Worm (Caenorhabditis elegans) whole organism, mixed stage, embryonic: Measurements from ENCODE around the gene pha-4.

Source experiments
- M03D4.4 ChIP-seq: sonication (generic microtip); optimal IDR thresholded peaks from 2 replicates; lab custom pipeline; 2017; ENCODE audit warnings: mild to moderate bottlenecking, missing genetic modification characterization, missing compliant biosample characterization
- bed-3 ChIP-seq: fragments of 200-800 bp; sonication (Bioruptor generic); optimal IDR thresholded peaks from 3 replicates; lab custom pipeline; 2018; ENCODE audit warnings: mild to moderate bottlenecking, missing genetic modification characterization, moderate library complexity, missing compliant biosample characterization
- blmp-1 ChIP-seq: fragments of 150-350 bp; optimal IDR thresholded peaks from 2 replicates; lab custom pipeline; 2014; ENCODE audit warnings: missing biosample characterization, missing genetic modification characterization
- ceh-43 ChIP-seq: fragments of 200-800 bp; sonication (Bioruptor generic); optimal IDR thresholded peaks from 2 replicates; lab custom pipeline; 2018; ENCODE audit warnings: mild to moderate bottlenecking, missing genetic modification characterization, moderate library complexity, missing compliant biosample characterization
- ceh-83 ChIP-seq: fragments of 200-800 bp; sonication (Bioruptor generic); optimal IDR thresholded peaks from 2 replicates; lab custom pipeline; 2018; ENCODE audit warnings: mild to moderate bottlenecking, missing genetic modification characterization, missing compliant biosample characterization
- ces-1 ChIP-seq: fragments of 150-350 bp; optimal IDR thresholded peaks from 2 replicates; lab custom pipeline; 2014; ENCODE audit warnings: missing biosample characterization, missing genetic modification reagents, missing genetic modification characterization
- elt-1 ChIP-seq: sonication (generic microtip); optimal IDR thresholded peaks from 2 replicates; lab custom pipeline; 2017; ENCODE audit warnings: missing genetic modification characterization, mild to moderate bottlenecking, missing compliant biosample characterization, antibody characterized with exemption, moderate library complexity, borderline replicate concordance; ENCODE audit not compliant: insufficient read depth
- elt-3 ChIP-seq: fragments of 150-350 bp; optimal IDR thresholded peaks from 2 replicates; lab custom pipeline; 2014; ENCODE audit warnings: missing biosample characterization, missing genetic modification characterization
- flh-1 ChIP-seq: fragments of 200-800 bp; sonication (Bioruptor generic); optimal IDR thresholded peaks from 2 replicates; lab custom pipeline; 2018; ENCODE audit warnings: mild to moderate bottlenecking, missing genetic modification characterization, moderate library complexity, missing compliant biosample characterization
- ham-2 ChIP-seq: fragments of 200-800 bp; sonication (Bioruptor generic); optimal IDR thresholded peaks from 2 replicates; lab custom pipeline; 2018; ENCODE audit warnings: mild to moderate bottlenecking, missing genetic modification characterization, missing compliant biosample characterization
- lin-13 ChIP-seq: fragments of 150-350 bp; optimal IDR thresholded peaks from 2 replicates; lab custom pipeline; 2014; ENCODE audit warnings: missing biosample characterization, missing genetic modification characterization
- lin-32 ChIP-seq: fragments of 200-800 bp; sonication (Bioruptor generic); optimal IDR thresholded peaks from 2 replicates; lab custom pipeline; 2018; ENCODE audit warnings: mild to moderate bottlenecking, missing genetic modification characterization, missing compliant biosample characterization
- lsy-2 ChIP-seq: fragments of 150-350 bp; optimal IDR thresholded peaks from 2 replicates; lab custom pipeline; 2014; ENCODE audit warnings: missing biosample characterization, missing genetic modification characterization
- mab-5 ChIP-seq: fragments of 150-350 bp; optimal IDR thresholded peaks from 2 replicates; lab custom pipeline; 2014; ENCODE audit warnings: missing biosample characterization, missing genetic modification characterization
- mep-1 ChIP-seq: fragments of 150-350 bp; optimal IDR thresholded peaks from 2 replicates; lab custom pipeline; 2017; ENCODE audit warnings: missing biosample characterization, missing genetic modification reagents, missing genetic modification characterization, inconsistent platforms
- nhr-12 ChIP-seq: fragments of 150-350 bp; optimal IDR thresholded peaks from 2 replicates; lab custom pipeline; 2014; ENCODE audit warnings: missing biosample characterization, missing genetic modification characterization
- nhr-2 ChIP-seq: fragments of 150-350 bp; optimal IDR thresholded peaks from 2 replicates; lab custom pipeline; 2014; ENCODE audit warnings: missing biosample characterization, missing genetic modification characterization
- nhr-237 ChIP-seq: fragments of 150-350 bp; optimal IDR thresholded peaks from 2 replicates; lab custom pipeline; 2014; ENCODE audit warnings: missing biosample characterization, missing genetic modification characterization
- nhr-28 ChIP-seq: fragments of 150-350 bp; optimal IDR thresholded peaks from 2 replicates; lab custom pipeline; 2014; ENCODE audit warnings: missing biosample characterization, missing genetic modification characterization
- nhr-76 ChIP-seq: sonication (generic microtip); optimal IDR thresholded peaks from 2 replicates; lab custom pipeline; 2017; ENCODE audit warnings: missing biosample characterization, missing genetic modification characterization
- pha-4 ChIP-seq: fragments of 150-350 bp; optimal IDR thresholded peaks from 2 replicates; lab custom pipeline; 2018; ENCODE audit warnings: missing biosample characterization, missing genetic modification reagents, missing genetic modification characterization
- snpc-4 ChIP-seq: fragments of 150-350 bp; optimal IDR thresholded peaks from 2 replicates; lab custom pipeline; 2014; ENCODE audit warnings: missing biosample characterization, missing genetic modification characterization
- sptf-1 ChIP-seq: sonication (generic microtip); optimal IDR thresholded peaks from 2 replicates; lab custom pipeline; 2017; ENCODE audit warnings: mild to moderate bottlenecking, missing genetic modification characterization, moderate library complexity, missing compliant biosample characterization
- unc-120 ChIP-seq: sonication (generic microtip); optimal IDR thresholded peaks from 2 replicates; lab custom pipeline; 2017; ENCODE audit warnings: missing genetic modification characterization, missing compliant biosample characterization; ENCODE audit not compliant: poor library complexity, severe bottlenecking
- unc-39 ChIP-seq: fragments of 150-350 bp; optimal IDR thresholded peaks from 2 replicates; lab custom pipeline; 2014; ENCODE audit warnings: missing biosample characterization, missing genetic modification characterization
- unc-62 ChIP-seq: fragments of 150-350 bp; optimal IDR thresholded peaks from 2 replicates; lab custom pipeline; 2014; ENCODE audit warnings: missing biosample characterization, missing genetic modification reagents, missing genetic modification characterization
- zip-8 ChIP-seq: fragments of 150-350 bp; optimal IDR thresholded peaks from 2 replicates; lab custom pipeline; 2014; ENCODE audit warnings: missing biosample characterization, missing genetic modification characterization
- ztf-11 ChIP-seq: fragments of 150-350 bp; optimal IDR thresholded peaks from 2 replicates; lab custom pipeline; 2014; ENCODE audit warnings: missing biosample characterization, missing genetic modification characterization

pha-4 gene

DNA sequence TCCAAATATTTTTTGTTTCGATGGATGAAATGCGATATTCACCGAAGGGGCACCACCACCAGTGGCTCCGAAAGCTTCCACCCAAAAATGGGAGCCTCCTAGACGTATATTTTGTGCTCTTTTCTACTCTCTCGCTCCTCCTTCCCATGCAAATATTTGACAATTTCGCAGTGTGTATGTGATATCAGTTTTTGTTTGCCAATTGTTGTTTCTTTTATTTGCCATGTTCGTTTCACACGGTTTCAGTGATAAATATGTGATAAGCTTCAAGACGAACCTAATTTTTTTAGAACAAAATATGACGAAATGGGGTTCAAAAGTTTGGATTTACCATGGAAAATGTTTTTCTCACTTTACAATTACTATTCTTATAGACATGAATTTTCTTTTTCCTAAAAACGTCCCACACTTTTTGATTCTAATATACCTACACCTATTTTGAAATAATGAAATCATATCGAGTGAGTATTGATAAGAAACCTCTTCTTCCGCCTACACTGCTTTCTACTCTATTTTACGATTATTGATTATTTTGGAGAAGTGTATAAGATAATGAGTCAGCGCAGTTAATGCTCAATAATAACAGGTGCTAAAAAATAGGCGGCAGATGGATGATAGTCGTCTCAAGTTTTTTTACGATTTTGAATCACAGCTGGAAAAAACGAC lies 1.1 kb downstream of the pha-4 start:
- TF ChIP-seq pha-4 (tag; lab: Kevin White, UChicago) (peak; percentile 89), ces-1 (GFP tag; lab: Kevin White, UChicago) (no peak)

DNA sequence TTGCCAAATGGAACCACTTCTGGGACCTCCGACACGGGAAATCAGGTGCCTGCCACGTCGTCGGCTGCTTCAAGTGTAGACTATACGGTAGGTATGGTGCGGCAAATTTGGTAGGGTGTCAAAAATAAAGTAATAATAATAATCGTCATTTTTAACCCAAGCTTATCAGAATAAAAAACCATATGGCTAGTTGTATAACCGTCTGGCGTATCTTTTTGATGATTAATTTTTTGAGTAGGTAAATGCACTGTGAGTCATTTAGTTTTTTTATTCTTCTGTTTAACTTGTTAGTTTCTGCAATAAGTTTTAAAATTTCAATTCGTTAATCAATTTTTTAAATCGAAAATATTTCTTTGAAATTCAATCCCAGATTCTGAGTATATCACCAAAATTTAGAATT lies 2.6 kb downstream of the pha-4 start:
- TF ChIP-seq mab-5 (tag; lab: Kevin White, UChicago) (no peak), nhr-237 (tag; lab: Kevin White, UChicago) (no peak), flh-1 (GFP tag; lab: Kevin White, UChicago) (no peak), ham-2 (GFP tag; lab: Kevin White, UChicago) (no peak), snpc-4 (tag; lab: Kevin White, UChicago) (no peak), nhr-2 (no peak), nhr-28 (tag; lab: Kevin White, UChicago) (no peak), blmp-1 (no peak), nhr-12 (tag; lab: Kevin White, UChicago) (no peak), ceh-83 (no peak), pha-4 (tag; lab: Kevin White, UChicago) (no peak), unc-62 (GFP tag; lab: Kevin White, UChicago) (no peak), lin-13 (tag; lab: Kevin White, UChicago) (no peak), unc-120 (no peak), mep-1 (tag; lab: Kevin White, UChicago) (no peak)

DNA sequence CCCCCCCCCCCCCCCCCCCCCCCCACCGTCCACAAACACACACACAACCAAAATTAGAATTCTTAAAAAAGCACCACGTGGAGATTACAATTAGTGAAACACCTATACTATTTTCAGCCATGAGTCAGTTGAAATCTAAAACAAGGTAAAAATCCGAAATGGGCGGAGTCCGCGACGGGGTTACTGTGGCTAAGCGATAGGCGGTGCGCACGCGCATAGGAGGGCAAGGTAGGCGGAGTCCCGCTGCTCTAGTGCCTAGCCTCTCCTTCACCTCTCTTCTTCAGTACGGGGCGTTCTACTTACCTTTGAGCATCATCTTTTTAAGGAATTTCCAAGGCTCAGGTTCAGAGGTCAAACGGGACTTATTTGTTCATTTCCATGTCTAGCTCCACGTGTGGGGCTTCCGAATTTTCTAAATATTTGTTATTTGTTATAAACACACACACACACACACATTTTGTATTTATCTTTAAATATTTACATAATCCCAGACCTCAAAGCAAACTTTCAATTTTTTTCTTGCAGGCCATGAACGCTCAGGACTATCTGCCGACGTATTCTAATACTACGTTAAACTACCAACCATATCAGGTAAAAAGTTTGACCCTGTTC lies 3.6 kb downstream of the pha-4 start:
- TF ChIP-seq pha-4 (tag; lab: Kevin White, UChicago) (peak; percentile 99), sptf-1 (tag; lab: Kevin White, UChicago) (peak; percentile 62), nhr-12 (tag; lab: Kevin White, UChicago) (no peak), ztf-11 (tag; lab: Kevin White, UChicago) (no peak), unc-62 (GFP tag; lab: Kevin White, UChicago) (no peak), lin-32 (GFP tag; lab: Kevin White, UChicago) (no peak), ceh-83 (peak; percentile 45), zip-8 (tag; lab: Kevin White, UChicago) (no peak), unc-120 (no peak), lsy-2 (tag; lab: Kevin White, UChicago) (peak; percentile 22)

DNA sequence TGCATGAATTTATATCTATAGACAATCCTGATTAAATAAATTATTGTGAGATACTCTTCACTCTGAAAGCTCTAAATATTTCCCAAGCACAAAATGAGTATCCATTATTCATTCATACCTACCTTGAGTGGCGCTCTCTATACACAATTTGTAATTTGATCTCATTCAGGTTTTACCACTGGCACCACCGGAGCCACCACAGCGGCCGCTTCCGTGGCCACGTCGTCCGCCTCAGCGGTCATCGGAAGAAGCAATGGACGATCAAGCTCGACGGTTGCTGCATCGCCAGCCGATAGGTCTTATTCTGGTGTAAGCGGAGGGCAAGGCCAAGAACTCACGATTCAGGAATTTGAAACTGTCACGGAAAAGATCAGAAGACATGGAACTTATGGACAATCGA lies 4.4 kb downstream of the pha-4 start:
- no peak for TF ChIP-seq nhr-237 (tag; lab: Kevin White, UChicago)
- TF ChIP-seq nhr-2, result no peak
- no peak for TF ChIP-seq nhr-76 (tag; lab: Kevin White, UChicago)
- TF ChIP-seq blmp-1, result no peak
- TF ChIP-seq elt-1 (tag; lab: Kevin White, UChicago), result no peak

DNA sequence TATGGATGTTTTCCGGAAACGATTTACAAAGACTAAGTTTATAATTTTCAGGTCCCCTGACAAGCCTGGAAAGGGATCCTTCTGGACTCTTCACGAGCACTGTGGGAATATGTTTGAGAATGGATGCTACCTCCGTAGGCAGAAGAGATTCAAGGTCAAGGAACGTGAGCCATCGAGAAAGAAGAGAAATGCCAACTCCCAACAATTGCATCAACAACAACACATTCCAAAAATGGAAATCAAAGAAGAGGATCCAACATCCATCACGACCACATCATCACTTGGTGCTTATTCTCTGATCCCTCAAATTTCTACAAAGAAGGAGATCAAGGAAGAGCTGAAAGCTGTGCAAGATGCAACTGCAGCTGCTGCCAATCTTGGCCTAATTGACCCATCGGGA lies 5.3 kb downstream of the pha-4 start:
- no peak for TF ChIP-seq zip-8 (tag; lab: Kevin White, UChicago)
- no peak for TF ChIP-seq mep-1 (tag; lab: Kevin White, UChicago)
- no peak for TF ChIP-seq pha-4 (tag; lab: Kevin White, UChicago)
- no peak for TF ChIP-seq unc-39 (tag; lab: Kevin White, UChicago)
- TF ChIP-seq bed-3 (GFP tag; lab: Kevin White, UChicago), result no peak
- TF ChIP-seq mab-5 (tag; lab: Kevin White, UChicago), result no peak
- no peak for TF ChIP-seq elt-3
- TF ChIP-seq ham-2 (GFP tag; lab: Kevin White, UChicago), result no peak
- TF ChIP-seq ceh-43 (GFP tag; lab: Kevin White, UChicago), result no peak
- no peak for TF ChIP-seq nhr-237 (tag; lab: Kevin White, UChicago)
- no peak for TF ChIP-seq unc-120
- TF ChIP-seq flh-1 (GFP tag; lab: Kevin White, UChicago), result no peak
- TF ChIP-seq M03D4.4 (tag; lab: Kevin White, UChicago), result no peak
- no peak for TF ChIP-seq nhr-76 (tag; lab: Kevin White, UChicago)
- no peak for TF ChIP-seq unc-62 (GFP tag; lab: Kevin White, UChicago)
- TF ChIP-seq lin-32 (GFP tag; lab: Kevin White, UChicago), result no peak
- TF ChIP-seq, all 35 proteins: peak for 0
